Fruit fly (Drosophila melanogaster) whole organism, pupa: ENCODE measurements around the gene CG13962.

Source experiments
- CG12605 ChIP-seq: fragments of 200-800 bp; sonication (Bioruptor generic); IDR thresholded peaks from 2 replicates; pipeline ENCODE4 v1.3.6; 2022; ENCODE audit warnings: missing biosample characterization, missing genetic modification characterization
- CG13204 ChIP-seq: fragments of 200-800 bp; sonication (Bioruptor generic); optimal IDR thresholded peaks from 2 replicates; lab custom pipeline; 2018; ENCODE audit warnings: missing biosample characterization, mild to moderate bottlenecking, missing genetic modification characterization, moderate library complexity
- CG14655 ChIP-seq: fragments of 200-800 bp; sonication (Bioruptor generic); optimal IDR thresholded peaks from 3 replicates; lab custom pipeline; 2017; ENCODE audit warnings: mild to moderate bottlenecking, missing biosample characterization, missing genetic modification reagents, missing genetic modification characterization
- CG15710 ChIP-seq: fragments of 200-800 bp; sonication (Bioruptor generic); optimal IDR thresholded peaks from 2 replicates; lab custom pipeline; 2018; ENCODE audit warnings: missing biosample characterization, mild to moderate bottlenecking, missing genetic modification characterization, moderate library complexity
- CG17806 ChIP-seq: fragments of 200-800 bp; sonication (Bioruptor generic); optimal IDR thresholded peaks from 2 replicates; lab custom pipeline; 2018; ENCODE audit warnings: missing biosample characterization, mild to moderate bottlenecking, missing genetic modification characterization, moderate library complexity
- CG32121 ChIP-seq: fragments of 200-800 bp; sonication (Bioruptor generic); IDR thresholded peaks from 2 replicates; pipeline ENCODE4 v1.3.6; 2022; ENCODE audit warnings: missing biosample characterization, missing genetic modification characterization
- CG34367 ChIP-seq: fragments of 200-800 bp; sonication (Bioruptor generic); optimal IDR thresholded peaks from 2 replicates; lab custom pipeline; 2018; ENCODE audit warnings: missing biosample characterization, mild to moderate bottlenecking, missing genetic modification characterization
- CG4496 ChIP-seq: fragments of 200-800 bp; sonication (Bioruptor generic); IDR thresholded peaks from 3 replicates; pipeline ENCODE4 v1.3.6; 2022; ENCODE audit warnings: missing biosample characterization, missing genetic modification characterization
- CG8159 ChIP-seq: fragments of 200-800 bp; sonication (Bioruptor generic); optimal IDR thresholded peaks from 3 replicates; lab custom pipeline; 2018; ENCODE audit warnings: missing biosample characterization, mild to moderate bottlenecking, missing genetic modification characterization, moderate library complexity
- CG9948 ChIP-seq: fragments of 200-800 bp; sonication (Bioruptor generic); optimal IDR thresholded peaks from 2 replicates; lab custom pipeline; 2018; ENCODE audit warnings: missing biosample characterization, mild to moderate bottlenecking, missing genetic modification characterization, moderate library complexity
- D1 ChIP-seq: fragments of 200-800 bp; sonication (Bioruptor generic); optimal IDR thresholded peaks from 2 replicates; lab custom pipeline; 2018; ENCODE audit warnings: missing biosample characterization, mild to moderate bottlenecking, missing genetic modification characterization, moderate library complexity
- EcR ChIP-seq: fragments of 200-800 bp; sonication (Bioruptor generic); optimal IDR thresholded peaks from 3 replicates; lab custom pipeline; 2019; ENCODE audit warnings: missing biosample characterization, missing genetic modification characterization, mild to moderate bottlenecking, moderate library complexity, missing genetic modification reagents
- Ets98B ChIP-seq: fragments of 200-800 bp; sonication (Bioruptor generic); IDR thresholded peaks from 2 replicates; pipeline ENCODE4 v1.3.6; 2022; ENCODE audit warnings: missing biosample characterization, missing genetic modification characterization
- Pif1A ChIP-seq: fragments of 200-800 bp; sonication (Bioruptor generic); optimal IDR thresholded peaks from 3 replicates; lab custom pipeline; 2016; ENCODE audit warnings: missing biosample characterization, missing genetic modification characterization
- Pif1B ChIP-seq: fragments of 200-800 bp; sonication (Bioruptor generic); optimal IDR thresholded peaks from 3 replicates; lab custom pipeline; 2016; ENCODE audit warnings: missing biosample characterization, missing genetic modification characterization
- Snoo ChIP-seq: fragments of 200-800 bp; sonication (Bioruptor generic); optimal IDR thresholded peaks from 3 replicates; lab custom pipeline; 2017; ENCODE audit warnings: missing biosample characterization, mild to moderate bottlenecking, missing genetic modification characterization, inconsistent platforms
- fd96Ca ChIP-seq: fragments of 200-800 bp; sonication (Bioruptor generic); IDR thresholded peaks from 3 replicates; pipeline ENCODE4 v1.3.6; 2022; ENCODE audit warnings: missing biosample characterization, missing genetic modification characterization
- gl ChIP-seq: fragments of 200-800 bp; sonication (Bioruptor generic); optimal IDR thresholded peaks from 2 replicates; lab custom pipeline; 2018; ENCODE audit warnings: missing biosample characterization, mild to moderate bottlenecking, missing genetic modification characterization
- rn ChIP-seq: fragments of 200-800 bp; sonication (Bioruptor generic); IDR thresholded peaks from 2 replicates; pipeline ENCODE4 v1.3.6; 2022; ENCODE audit warnings: missing biosample characterization, missing genetic modification characterization

The CG13962 gene

dm6 chr2L:19817147-19817546 lies 2.8 kb upstream of the CG13962 start:
- TF ChIP-seq CG14655 (GFP tag; lab: Kevin White, UChicago) (no peak), CG4496 (GFP tag; lab: Robert Waterston, UW) (no peak), D1 (tag; lab: Kevin White, UChicago) (peak; percentile 65)

- TF ChIP-seq gl (tag; lab: Kevin White, UChicago) (no peak), CG12605 (GFP tag; lab: Robert Waterston, UW) (no peak), EcR (GFP tag; lab: Kevin White, UChicago) (no peak), Pif1B (GFP tag; lab: Kevin White, UChicago) (no peak), CG34367 (no peak), CG32121 (GFP tag; lab: Robert Waterston, UW) (no peak), CG9948 (no peak), Ets98B (GFP tag; lab: Robert Waterston, UW) (no peak), Snoo (tag; lab: Kevin White, UChicago) (no peak), D1 (tag; lab: Kevin White, UChicago) (no peak)
These were observed 3.7 kb downstream of the CG13962 start for dm6 chr2L:19810642-19811041.

- TF ChIP-seq rn (GFP tag; lab: Robert Waterston, UW) = no peak
- TF ChIP-seq Ets98B (GFP tag; lab: Robert Waterston, UW) = no peak
- no peak for TF ChIP-seq CG32121 (GFP tag; lab: Robert Waterston, UW)
- no peak for TF ChIP-seq EcR (GFP tag; lab: Kevin White, UChicago)
- TF ChIP-seq CG15710 = no peak
- no peak for TF ChIP-seq CG4496 (GFP tag; lab: Robert Waterston, UW)
- TF ChIP-seq CG9948 = no peak
- TF ChIP-seq fd96Ca (GFP tag; lab: Robert Waterston, UW) = no peak
These were observed 4.8 kb downstream of the CG13962 start for dm6 chr2L:19809515-19810049.

dm6 chr2L:19805007-19805406 lies 9.3 kb downstream of the CG13962 start:
- TF ChIP-seq rn (GFP tag; lab: Robert Waterston, UW) (no peak), CG4496 (GFP tag; lab: Robert Waterston, UW) (no peak)

- peak; percentile 23 for TF ChIP-seq CG8159 (tag; lab: Kevin White, UChicago)
- no peak for TF ChIP-seq CG13204 (GFP tag; lab: Kevin White, UChicago)
- TF ChIP-seq Snoo (tag; lab: Kevin White, UChicago) = no peak
- TF ChIP-seq CG15710 = peak; percentile 19
- no peak for TF ChIP-seq Ets98B (GFP tag; lab: Robert Waterston, UW)
- TF ChIP-seq, all 21 proteins: peak for 2
These were observed 12.2 kb downstream of the CG13962 start for dm6 chr2L:19801951-19802612.

- TF ChIP-seq CG13204 (GFP tag; lab: Kevin White, UChicago) (no peak), CG8159 (tag; lab: Kevin White, UChicago) (peak; percentile 1)
These were observed 13.6 kb downstream of the CG13962 start for dm6 chr2L:19800703-19801102.

- TF ChIP-seq CG34367 (no peak), CG8159 (tag; lab: Kevin White, UChicago) (peak; percentile 56), CG9948 (peak; percentile 20), CG17806 (tag; lab: Kevin White, UChicago) (peak; percentile 30), CG15710 (peak; percentile 45), Snoo (tag; lab: Kevin White, UChicago) (no peak), Pif1A (GFP tag; lab: Kevin White, UChicago) (no peak)
These were observed 14.4 kb downstream of the CG13962 start for dm6 chr2L:19799940-19800339.

- TF ChIP-seq Pif1B (GFP tag; lab: Kevin White, UChicago) (no peak), CG34367 (no peak), CG12605 (GFP tag; lab: Robert Waterston, UW) (no peak), D1 (tag; lab: Kevin White, UChicago) (no peak), EcR (GFP tag; lab: Kevin White, UChicago) (no peak), CG4496 (GFP tag; lab: Robert Waterston, UW) (no peak), CG9948 (no peak)
These were observed 18.3 kb downstream of the CG13962 start, which contains the start of gene sick for dm6 chr2L:19796111-19796451. TSS of gene sick (plus strand) at chr2L:19796365.
